Fruit fly (Drosophila melanogaster) S2 (cell line): Measurements from ENCODE around the gene Chd64.

ENCODE experiments used
- CG8478 ChIP-seq: fragments of >200 bp; optimal IDR thresholded peaks from 2 replicates; lab custom pipeline; 2018
- CTCF ChIP-seq, 2 experiments: fragments of >200 bp; optimal IDR thresholded peaks; 2 replicates each; lab custom pipeline; 2018

- TF ChIP-seq CG8478 (lab: Kevin White, UChicago) (no peak), CTCF (optimal IDR thresholded peaks at IDR 0.05; lab: Kevin White, UChicago) (no peak)
Measured at dm6 chr3L:4068368-4068767, 53.8 kb downstream of the Chd64 start.
